Fruit fly (Drosophila melanogaster) S2 (cell line): ENCODE measurements around the gene odd.

ENCODE experiments used
- CG8478 ChIP-seq: fragments of >200 bp; optimal IDR thresholded peaks from 2 replicates; lab custom pipeline; 2018
- CTCF ChIP-seq, 2 experiments: fragments of >200 bp; optimal IDR thresholded peaks; 2 replicates each; lab custom pipeline; 2018

DNA sequence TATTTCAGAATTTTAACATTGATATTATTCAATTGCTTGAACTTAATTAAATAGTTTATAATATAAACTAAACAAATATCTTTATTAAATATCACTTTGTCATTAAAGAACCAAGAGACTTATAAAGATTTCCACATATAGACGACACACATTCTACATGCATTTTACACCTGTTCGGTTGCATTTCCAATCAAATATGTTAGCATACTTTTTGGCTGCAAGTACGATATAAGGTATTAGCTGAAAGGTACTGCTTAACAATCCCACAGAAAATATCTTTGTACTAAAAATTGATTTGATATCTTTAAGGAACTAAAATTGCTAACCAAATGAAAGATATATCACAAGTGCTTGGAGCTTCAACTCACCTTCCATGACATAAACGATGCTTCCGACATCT lies 27.3 kb upstream of the odd start:
- TF ChIP-seq CTCF (optimal IDR thresholded peaks at IDR 0.05; lab: Kevin White, UChicago), result peak; percentile 30 to 66
- TF ChIP-seq CG8478 (lab: Kevin White, UChicago), result no peak
